Fruit fly (Drosophila melanogaster) whole organism, embryonic: ENCODE results near the gene PhKgamma.

Experiments used
- ATbp ChIP-seq: fragments of 200-800 bp; sonication (Bioruptor generic); optimal IDR thresholded peaks from 2 replicates; lab custom pipeline; 2017; ENCODE audit warnings: missing biosample characterization, mild to moderate bottlenecking, missing genetic modification characterization, missing genetic modification reagents
- Ada2b ChIP-seq: fragments of 200-800 bp; sonication (Bioruptor generic); IDR thresholded peaks from 2 replicates; pipeline ENCODE4 v1.3.6; 2022; ENCODE audit warnings: missing biosample characterization, missing genetic modification characterization
- CG15073 ChIP-seq: fragments of 200-800 bp; sonication (Bioruptor generic); optimal IDR thresholded peaks from 2 replicates; lab custom pipeline; 2016; ENCODE audit warnings: missing biosample characterization, missing genetic modification characterization
- CG15479 ChIP-seq: fragments of 200-800 bp; sonication (Bioruptor generic); optimal IDR thresholded peaks from 3 replicates; lab custom pipeline; 2019; ENCODE audit warnings: missing biosample characterization, mild to moderate bottlenecking, missing genetic modification characterization, moderate library complexity
- CG17385 ChIP-seq: fragments of 200-800 bp; sonication (Bioruptor generic); optimal IDR thresholded peaks from 3 replicates; lab custom pipeline; 2018; ENCODE audit warnings: missing biosample characterization, mild to moderate bottlenecking, missing genetic modification characterization
- CG18011 ChIP-seq: fragments of 200-800 bp; sonication (Bioruptor generic); optimal IDR thresholded peaks from 2 replicates; lab custom pipeline; 2017; ENCODE audit warnings: missing biosample characterization, missing genetic modification characterization, mild to moderate bottlenecking, moderate library complexity, missing genotype
- CG1832 ChIP-seq: fragments of 200-800 bp; sonication (Bioruptor generic); optimal IDR thresholded peaks from 2 replicates; lab custom pipeline; 2017; ENCODE audit warnings: missing biosample characterization, mild to moderate bottlenecking, missing genetic modification characterization, inconsistent platforms
- CG18619 ChIP-seq: fragments of 200-800 bp; sonication (Bioruptor generic); optimal IDR thresholded peaks from 3 replicates; lab custom pipeline; 2017; ENCODE audit warnings: missing biosample characterization, mild to moderate bottlenecking, missing genetic modification characterization
- CG3163 ChIP-seq: fragments of 200-800 bp; sonication (Bioruptor generic); optimal IDR thresholded peaks from 3 replicates; lab custom pipeline; 2016; ENCODE audit warnings: missing biosample characterization, missing genetic modification characterization
- CG3407 ChIP-seq: fragments of 200-800 bp; sonication (Bioruptor generic); optimal IDR thresholded peaks from 2 replicates; lab custom pipeline; 2018; ENCODE audit warnings: missing biosample characterization, mild to moderate bottlenecking, missing genetic modification characterization
- CG3726 ChIP-seq: fragments of 200-800 bp; sonication (Bioruptor generic); IDR thresholded peaks from 3 replicates; pipeline ENCODE4, ENCODE4 v1.3.6; 2022; ENCODE audit warnings: missing biosample characterization, missing genetic modification characterization
- CG4328 ChIP-seq: fragments of 200-800 bp; sonication (Bioruptor generic); optimal IDR thresholded peaks from 3 replicates; lab custom pipeline; 2017; ENCODE audit warnings: missing biosample characterization, missing genetic modification reagents, missing genetic modification characterization
- CG4360 ChIP-seq: fragments of 200-800 bp; sonication (Bioruptor generic); IDR thresholded peaks from 2 replicates; pipeline ENCODE4 v1.3.6; 2022; ENCODE audit warnings: missing biosample characterization, missing genetic modification characterization
- CG6272 ChIP-seq: fragments of 200-800 bp; sonication (Bioruptor generic); IDR thresholded peaks from 2 replicates; pipeline ENCODE4 v1.3.6; 2022; ENCODE audit warnings: missing biosample characterization, missing genetic modification characterization
- CG6813 ChIP-seq: fragments of 200-800 bp; sonication (Bioruptor generic); optimal IDR thresholded peaks from 2 replicates; lab custom pipeline; 2017; ENCODE audit warnings: missing biosample characterization, missing genetic modification characterization, mild to moderate bottlenecking, moderate library complexity, missing genetic modification reagents
- CG7963 ChIP-seq: fragments of 200-800 bp; sonication (Bioruptor generic); IDR thresholded peaks from 3 replicates; pipeline ENCODE4 v1.3.6; 2022; ENCODE audit warnings: missing biosample characterization, missing genetic modification characterization; ENCODE audit not compliant: partially characterized antibody
- CG9609 ChIP-seq: fragments of 200-800 bp; sonication (Bioruptor generic); optimal IDR thresholded peaks from 3 replicates; lab custom pipeline; 2016; ENCODE audit warnings: missing biosample characterization, missing genetic modification characterization
- CG9797 ChIP-seq: fragments of 200-800 bp; sonication (Bioruptor generic); optimal IDR thresholded peaks from 3 replicates; lab custom pipeline; 2018; ENCODE audit warnings: missing biosample characterization, mild to moderate bottlenecking, missing genetic modification characterization
- GATAe ChIP-seq: fragments of 200-800 bp; sonication (Bioruptor generic); conservative IDR thresholded peaks from 2 replicates; pipeline ENCODE4 v1.3.6; 2022; ENCODE audit warnings: missing biosample characterization, missing genetic modification characterization
- Gsc ChIP-seq: fragments of 200-800 bp; sonication (Bioruptor generic); IDR thresholded peaks from 2 replicates; pipeline ENCODE4 v1.3.6; 2022; ENCODE audit warnings: missing biosample characterization, missing genetic modification characterization
- HHEX ChIP-seq: fragments of 200-800 bp; sonication (Bioruptor generic); optimal IDR thresholded peaks from 3 replicates; lab custom pipeline; 2017; ENCODE audit warnings: missing biosample characterization, mild to moderate bottlenecking, missing genetic modification characterization, missing genetic modification reagents
- HLHmδ ChIP-seq: fragments of 200-800 bp; sonication (Bioruptor generic); optimal IDR thresholded peaks from 2 replicates; lab custom pipeline; 2018; ENCODE audit warnings: missing biosample characterization, mild to moderate bottlenecking, missing genetic modification characterization, moderate library complexity
- HmgZ ChIP-seq: fragments of 200-800 bp; sonication (Bioruptor generic); optimal IDR thresholded peaks from 2 replicates; lab custom pipeline; 2018; ENCODE audit warnings: missing biosample characterization, mild to moderate bottlenecking, missing genetic modification characterization
- Hr51 ChIP-seq, 2 experiments: fragments of 200-800 bp; sonication (Bioruptor generic); optimal IDR thresholded peaks; 2 replicates in 1 of 2; 3 replicates in 1 of 2; lab custom pipeline; 2016 to 2018; ENCODE audit warnings: missing biosample characterization in 2 of 2, missing genetic modification characterization in 2 of 2, mild to moderate bottlenecking in 1 of 2, moderate library complexity in 1 of 2
- Jarid2 ChIP-seq: fragments of 200-800 bp; sonication (Bioruptor generic); optimal IDR thresholded peaks from 3 replicates; lab custom pipeline; 2017; ENCODE audit warnings: mild to moderate bottlenecking, missing biosample characterization, missing genetic modification reagents, missing genetic modification characterization
- MESR4 ChIP-seq: fragments of 200-800 bp; sonication (Bioruptor generic); optimal IDR thresholded peaks from 2 replicates; lab custom pipeline; 2018; ENCODE audit warnings: missing biosample characterization, mild to moderate bottlenecking, missing genetic modification characterization, moderate library complexity
- Nf-YA ChIP-seq: fragments of 200-800 bp; sonication (Bioruptor generic); IDR thresholded peaks from 2 replicates; pipeline ENCODE4 v1.3.6; 2022; ENCODE audit warnings: missing biosample characterization, missing genetic modification characterization
- Oaz ChIP-seq: fragments of 200-800 bp; sonication (Bioruptor generic); IDR thresholded peaks from 2 replicates; pipeline ENCODE4 v1.3.6; 2022; ENCODE audit warnings: missing biosample characterization, missing genetic modification characterization
- Six4 ChIP-seq: fragments of 200-800 bp; sonication (Bioruptor generic); optimal IDR thresholded peaks from 2 replicates; lab custom pipeline; 2016; ENCODE audit warnings: missing biosample characterization, missing genetic modification characterization
- Usf ChIP-seq: fragments of 200-800 bp; sonication (Bioruptor generic); optimal IDR thresholded peaks from 2 replicates; lab custom pipeline; 2017; ENCODE audit warnings: missing genotype, missing biosample characterization, missing genetic modification characterization
- amos ChIP-seq: fragments of 200-800 bp; sonication (Bioruptor generic); IDR thresholded peaks from 2 replicates; pipeline ENCODE4 v1.3.6; 2022; ENCODE audit warnings: missing biosample characterization, missing genetic modification characterization; ENCODE audit not compliant: partially characterized antibody
- ase ChIP-seq: fragments of 200-800 bp; sonication (Bioruptor generic); IDR thresholded peaks from 3 replicates; pipeline ENCODE4 v1.3.6; 2022; ENCODE audit warnings: missing biosample characterization, missing genetic modification characterization
- ci ChIP-seq: fragments of 200-800 bp; sonication (Bioruptor generic); IDR thresholded peaks from 3 replicates; pipeline ENCODE4 v1.3.6; 2022; ENCODE audit warnings: missing biosample characterization, missing genetic modification characterization
- dan ChIP-seq: fragments of 200-800 bp; sonication (Bioruptor generic); IDR thresholded peaks from 2 replicates; pipeline ENCODE4 v1.3.6; 2022; ENCODE audit warnings: missing biosample characterization, missing genetic modification characterization
- esg ChIP-seq: fragments of 200-800 bp; sonication (Bioruptor generic); conservative IDR thresholded peaks from 2 replicates; pipeline ENCODE4 v1.3.6; 2022; ENCODE audit warnings: missing biosample characterization, missing genetic modification characterization
- eve ChIP-seq, 2 experiments: fragments of >200 bp; optimal IDR thresholded peaks; 2 replicates each; lab custom pipeline; 2017; ENCODE audit warnings: missing biosample characterization in 2 of 2, missing genetic modification characterization in 2 of 2
- gce ChIP-seq: fragments of 200-800 bp; sonication (Bioruptor generic); IDR thresholded peaks from 3 replicates; pipeline ENCODE4 v1.3.6; 2022; ENCODE audit warnings: missing biosample characterization, missing genetic modification characterization
- h ChIP-seq: fragments of >200 bp; optimal IDR thresholded peaks from 2 replicates; lab custom pipeline; 2017
- hbn ChIP-seq: fragments of 200-800 bp; sonication (Bioruptor generic); IDR thresholded peaks from 2 replicates; pipeline ENCODE4 v1.3.6; 2022; ENCODE audit warnings: missing biosample characterization, missing genetic modification characterization; ENCODE audit not compliant: partially characterized antibody
- ken ChIP-seq: fragments of 200-800 bp; sonication (Bioruptor generic); IDR thresholded peaks from 3 replicates; pipeline ENCODE4 v1.3.6; 2022; ENCODE audit warnings: missing biosample characterization, missing genetic modification characterization
- klu ChIP-seq: fragments of 200-800 bp; sonication (Bioruptor generic); IDR thresholded peaks from 2 replicates; pipeline ENCODE4 v1.3.6; 2022; ENCODE audit warnings: missing biosample characterization, missing genetic modification characterization
- nmo ChIP-seq: fragments of 200-800 bp; sonication (Bioruptor generic); optimal IDR thresholded peaks from 2 replicates; lab custom pipeline; 2018; ENCODE audit warnings: missing biosample characterization, mild to moderate bottlenecking, missing genetic modification characterization, moderate library complexity
- onecut ChIP-seq: fragments of 200-800 bp; sonication (Bioruptor generic); IDR thresholded peaks from 2 replicates; pipeline ENCODE4 v1.3.6; 2022; ENCODE audit warnings: missing biosample characterization, missing genetic modification characterization
- pfk ChIP-seq: fragments of 200-800 bp; sonication (Bioruptor generic); optimal IDR thresholded peaks from 2 replicates; lab custom pipeline; 2018; ENCODE audit warnings: missing biosample characterization, mild to moderate bottlenecking, missing genetic modification characterization, moderate library complexity
- stwl ChIP-seq: fragments of 200-800 bp; sonication (Bioruptor generic); optimal IDR thresholded peaks from 3 replicates; lab custom pipeline; 2018; ENCODE audit warnings: missing biosample characterization, mild to moderate bottlenecking, missing genetic modification characterization, moderate library complexity
- sug ChIP-seq: fragments of 200-800 bp; optimal IDR thresholded peaks from 2 replicates; lab custom pipeline; 2019; ENCODE audit warnings: missing biosample characterization, mild to moderate bottlenecking, missing genetic modification characterization, moderate library complexity
- toy ChIP-seq: fragments of 200-800 bp; sonication (Bioruptor generic); IDR thresholded peaks from 2 replicates; pipeline ENCODE4 v1.3.6; 2022; ENCODE audit warnings: missing biosample characterization, missing genetic modification characterization
- vfl ChIP-seq: fragments of 200-800 bp; sonication (Bioruptor generic); optimal IDR thresholded peaks from 2 replicates; lab custom pipeline; 2016; ENCODE audit warnings: missing biosample characterization, missing genetic modification characterization
- wor ChIP-seq: fragments of 200-800 bp; sonication (Bioruptor generic); IDR thresholded peaks from 2 replicates; pipeline ENCODE4 v1.3.6; 2022; ENCODE audit warnings: missing biosample characterization, missing genetic modification characterization

Gene PhKgamma

DNA sequence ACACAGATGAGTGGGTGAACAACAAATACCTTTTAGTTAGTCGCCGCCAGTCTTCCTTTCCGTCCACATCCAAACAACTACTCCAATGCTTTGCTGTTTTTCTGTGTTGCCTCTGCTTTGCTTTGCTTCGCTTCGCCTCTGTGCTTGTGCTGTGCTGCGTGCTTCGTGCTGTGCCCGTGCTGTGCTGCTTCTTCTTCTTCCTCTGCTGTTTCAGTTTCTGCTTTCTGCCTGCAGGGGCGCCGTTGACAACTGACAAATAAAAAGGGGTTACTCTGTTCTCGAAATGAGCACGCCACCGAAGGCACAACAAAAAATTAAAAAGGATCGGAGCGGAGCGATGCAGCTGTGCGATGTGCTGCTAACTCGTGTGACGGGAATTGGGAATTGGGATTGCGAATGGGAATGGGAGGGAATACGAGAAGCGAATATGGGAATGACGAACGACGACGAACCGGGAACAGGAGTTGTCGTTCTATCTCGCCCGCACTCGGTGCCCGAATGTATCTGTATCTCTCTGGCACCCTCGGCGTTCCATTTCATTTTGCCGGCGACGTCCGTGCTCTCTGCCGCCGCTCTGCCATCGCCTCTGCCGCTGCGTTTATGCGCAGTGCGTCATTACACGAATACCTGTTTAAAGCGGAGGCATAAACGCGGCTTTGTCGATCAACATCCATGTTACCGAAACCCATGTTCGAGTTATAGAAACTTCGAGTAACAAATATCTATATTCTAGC is 19.8 kb downstream of the PhKgamma start (continued):
- TF ChIP-seq CG7963 (GFP tag; lab: Robert Waterston, UW) = 0 out of 3 replicates have a peak, but pooled peaks have one; percentile 57
- TF ChIP-seq amos (GFP tag; lab: Robert Waterston, UW) = peak; percentile 57; the same call in 1 of the 2 replicates
- peak; percentile 62 for TF ChIP-seq CG6272 (GFP tag; lab: Robert Waterston, UW)
- no peak for TF ChIP-seq dan (GFP tag; lab: Robert Waterston, UW)
- TF ChIP-seq Usf (GFP tag; lab: Kevin White, UChicago) = peak; percentile 2
- peak; percentile 98 for TF ChIP-seq CG17385 (GFP tag; lab: Kevin White, UChicago)
- TF ChIP-seq onecut (GFP tag; lab: Robert Waterston, UW) = peak; percentile 59; the same call in 1 of the 2 replicates
- TF ChIP-seq esg (GFP tag; lab: Robert Waterston, UW) = peak; percentile 61
- peak; percentile 48; the same call in 1 of the 2 replicates for TF ChIP-seq CG4360 (GFP tag; lab: Robert Waterston, UW)
- peak; percentile 61; the same call in 1 of the 3 replicates for TF ChIP-seq ase (GFP tag; lab: Robert Waterston, UW)
- peak; percentile 64 for TF ChIP-seq CG18011 (GFP tag; lab: Kevin White, UChicago)
- no peak for TF ChIP-seq Gsc
- peak; percentile 3 for TF ChIP-seq CG9797 (GFP tag; lab: Kevin White, UChicago)
- peak; percentile 13 for TF ChIP-seq CG6813 (GFP tag; lab: Kevin White, UChicago)
- TF ChIP-seq CG3726 = peak; percentile 59; the same call in 1 of the 3 replicates
- no peak for TF ChIP-seq Nf-YA (GFP tag; lab: Robert Waterston, UW)
- TF ChIP-seq toy = peak; percentile 58; the same call in 1 of the 2 replicates
- peak; percentile 30 for TF ChIP-seq ATbp

DNA sequence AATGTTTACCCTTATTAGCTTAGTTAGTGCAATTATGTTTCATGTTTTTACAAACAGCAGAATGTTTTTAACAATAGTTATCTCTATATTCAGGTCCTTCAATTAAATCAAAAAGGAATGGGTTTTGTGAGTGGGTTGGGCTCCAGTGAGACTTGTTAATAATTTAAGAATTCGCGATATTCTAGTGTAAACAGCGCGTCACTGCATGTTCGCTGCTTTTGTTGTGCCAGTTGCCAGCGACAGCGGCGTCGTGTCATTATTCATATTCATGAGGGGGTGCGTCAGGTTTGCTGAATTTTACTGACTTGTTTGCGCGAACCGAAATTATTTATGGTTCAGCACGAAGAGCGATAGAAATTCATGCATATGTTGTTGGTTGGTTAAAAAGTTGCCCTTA is 20.3 kb downstream of the PhKgamma start, which contains the start of gene Amun:
Gene Amun (minus strand): TSS at position 303 of the 397 bp plus-strand sequence.
- TF ChIP-seq wor (GFP tag; lab: Robert Waterston, UW) (no peak), HmgZ (tag; lab: Kevin White, UChicago) (no peak), Ada2b (GFP tag; lab: Robert Waterston, UW) (peak; percentile 45; the same call in 1 of the 2 replicates), eve (GFP tag; optimal IDR thresholded peaks at IDR 0.05; lab: Kevin White, UChicago) (no peak), MESR4 (GFP tag; lab: Kevin White, UChicago) (no peak), gce (GFP tag; lab: Robert Waterston, UW) (no peak), ken (GFP tag; lab: Robert Waterston, UW) (peak; percentile 60; the same call in 2 of the 3 replicates), CG1832 (no peak), CG3163 (GFP tag; lab: Kevin White, UChicago) (no peak), klu (GFP tag; lab: Robert Waterston, UW) (peak; percentile 32; the same call in 1 of the 2 replicates), pfk (GFP tag; lab: Kevin White, UChicago) (no peak), HLHmδ (GFP tag; lab: Kevin White, UChicago) (no peak), vfl (GFP tag; lab: Kevin White, UChicago) (no peak), HHEX (GFP tag; lab: Kevin White, UChicago) (peak; percentile 13), CG18619 (GFP tag; lab: Kevin White, UChicago) (no peak), ci (GFP tag; lab: Robert Waterston, UW) (peak; percentile 15; the same call in 1 of the 3 replicates), CG7963 (GFP tag; lab: Robert Waterston, UW) (no peak), CG4328 (GFP tag; lab: Kevin White, UChicago) (no peak), Hr51 (GFP tag; optimal IDR thresholded peaks at IDR 0.05; lab: Kevin White, UChicago) (no peak), CG9609 (GFP tag; lab: Kevin White, UChicago) (no peak), Oaz (GFP tag; lab: Robert Waterston, UW) (no peak), h (lab: Kevin White, UChicago) (no peak), nmo (GFP tag; lab: Kevin White, UChicago) (no peak), sug (tag; lab: Kevin White, UChicago) (no peak), Jarid2 (GFP tag; lab: Kevin White, UChicago) (no peak), GATAe (GFP tag; lab: Robert Waterston, UW) (no peak), Six4 (GFP tag; lab: Kevin White, UChicago) (no peak), stwl (tag; lab: Kevin White, UChicago) (no peak), hbn (no peak), CG15073 (GFP tag; lab: Kevin White, UChicago) (no peak), CG3407 (GFP tag; lab: Kevin White, UChicago) (no peak), CG15479 (GFP tag; lab: Kevin White, UChicago) (no peak)
